Fruit fly (Drosophila melanogaster) whole organism, embryonic: ENCODE measurements around the gene kdn.

Source experiments
- Abd-B ChIP-seq: fragments of 200-800 bp; sonication (Bioruptor generic); optimal IDR thresholded peaks from 2 replicates; lab custom pipeline; 2018; ENCODE audit warnings: missing biosample characterization, mild to moderate bottlenecking, missing genetic modification characterization, moderate library complexity
- Ada2b ChIP-seq: fragments of 200-800 bp; sonication (Bioruptor generic); IDR thresholded peaks from 2 replicates; pipeline ENCODE4 v1.3.6; 2022; ENCODE audit warnings: missing biosample characterization, missing genetic modification characterization
- B-H2 ChIP-seq: fragments of 200-800 bp; sonication (Bioruptor generic); optimal IDR thresholded peaks from 2 replicates; lab custom pipeline; 2018; ENCODE audit warnings: missing biosample characterization, mild to moderate bottlenecking, missing genetic modification characterization
- CG1024 ChIP-seq: fragments of 200-800 bp; sonication (Bioruptor generic); IDR thresholded peaks from 2 replicates; pipeline ENCODE4 v1.3.6; 2022; ENCODE audit warnings: missing biosample characterization, missing genetic modification characterization
- CG10431 ChIP-seq: fragments of 200-800 bp; sonication (Bioruptor generic); optimal IDR thresholded peaks from 3 replicates; lab custom pipeline; 2018; ENCODE audit warnings: missing biosample characterization, mild to moderate bottlenecking, missing genetic modification characterization
- CG11093 ChIP-seq: fragments of 200-800 bp; sonication (Bioruptor generic); IDR thresholded peaks from 3 replicates; pipeline ENCODE4 v1.3.6; 2022; ENCODE audit warnings: missing biosample characterization, missing genetic modification characterization
- CG11456 ChIP-seq: fragments of 200-800 bp; sonication (Bioruptor generic); IDR thresholded peaks from 3 replicates; pipeline ENCODE4 v1.3.6; 2022; ENCODE audit warnings: missing biosample characterization, missing genetic modification characterization
- CG11504 ChIP-seq: fragments of 200-800 bp; sonication (Bioruptor generic); optimal IDR thresholded peaks from 3 replicates; lab custom pipeline; 2019; ENCODE audit warnings: missing biosample characterization, mild to moderate bottlenecking, missing genetic modification characterization, moderate library complexity
- CG12071 ChIP-seq: fragments of 200-800 bp; sonication (Bioruptor generic); optimal IDR thresholded peaks from 3 replicates; lab custom pipeline; 2018; ENCODE audit warnings: missing biosample characterization, mild to moderate bottlenecking, missing genetic modification characterization
- CG14441 ChIP-seq: fragments of 200-800 bp; sonication (Bioruptor generic); IDR thresholded peaks from 2 replicates; pipeline ENCODE4 v1.3.6; 2022; ENCODE audit warnings: missing biosample characterization, missing genetic modification characterization
- CG1529 ChIP-seq: fragments of 200-800 bp; sonication (Bioruptor generic); optimal IDR thresholded peaks from 3 replicates; lab custom pipeline; 2018; ENCODE audit warnings: missing biosample characterization, missing genetic modification characterization
- CG18011 ChIP-seq: fragments of 200-800 bp; sonication (Bioruptor generic); optimal IDR thresholded peaks from 2 replicates; lab custom pipeline; 2017; ENCODE audit warnings: missing biosample characterization, missing genetic modification characterization, mild to moderate bottlenecking, moderate library complexity, missing genotype
- CG2875 ChIP-seq: fragments of 200-800 bp; sonication (Bioruptor generic); optimal IDR thresholded peaks from 2 replicates; lab custom pipeline; 2017; ENCODE audit warnings: missing biosample characterization, mild to moderate bottlenecking, missing genetic modification characterization, missing genetic modification reagents
- CG31224 ChIP-seq: fragments of 200-800 bp; sonication (Bioruptor generic); IDR thresholded peaks from 2 replicates; pipeline ENCODE4 v1.3.6; 2022; ENCODE audit warnings: missing biosample characterization, missing genetic modification characterization
- CG3163 ChIP-seq: fragments of 200-800 bp; sonication (Bioruptor generic); optimal IDR thresholded peaks from 3 replicates; lab custom pipeline; 2016; ENCODE audit warnings: missing biosample characterization, missing genetic modification characterization
- CG4617 ChIP-seq: fragments of 200-800 bp; sonication (Bioruptor generic); optimal IDR thresholded peaks from 3 replicates; lab custom pipeline; 2016; ENCODE audit warnings: missing biosample characterization, missing genetic modification characterization, borderline replicate concordance
- CG4730 ChIP-seq: fragments of 200-800 bp; sonication (Bioruptor generic); IDR thresholded peaks from 2 replicates; pipeline ENCODE4 v1.3.6; 2022; ENCODE audit warnings: missing biosample characterization, missing genetic modification characterization
- CG4854 ChIP-seq: fragments of 200-800 bp; sonication (Bioruptor generic); optimal IDR thresholded peaks from 2 replicates; lab custom pipeline; 2016; ENCODE audit warnings: missing biosample characterization, missing genetic modification characterization, inconsistent platforms
- CG7556 ChIP-seq: fragments of 200-800 bp; sonication (Bioruptor generic); optimal IDR thresholded peaks from 2 replicates; lab custom pipeline; 2017; ENCODE audit warnings: missing biosample characterization, mild to moderate bottlenecking, missing genetic modification characterization
- CG8359 ChIP-seq: fragments of 200-800 bp; sonication (Bioruptor generic); optimal IDR thresholded peaks from 2 replicates; lab custom pipeline; 2017; ENCODE audit warnings: missing biosample characterization, mild to moderate bottlenecking, missing genetic modification characterization, borderline replicate concordance
- CG8478 ChIP-seq: fragments of >200 bp; optimal IDR thresholded peaks from 2 replicates; lab custom pipeline; 2018
- CG9437 ChIP-seq: fragments of 200-800 bp; sonication (Bioruptor generic); optimal IDR thresholded peaks from 2 replicates; lab custom pipeline; 2018; ENCODE audit warnings: missing biosample characterization, mild to moderate bottlenecking, missing genetic modification characterization
- Dp ChIP-seq: fragments of 200-800 bp; sonication (Bioruptor generic); optimal IDR thresholded peaks from 2 replicates; lab custom pipeline; 2018; ENCODE audit warnings: missing biosample characterization, mild to moderate bottlenecking, missing genetic modification characterization, moderate library complexity
- E2f2 ChIP-seq: fragments of 200-800 bp; sonication (Bioruptor generic); IDR thresholded peaks from 2 replicates; pipeline ENCODE4 v1.3.6; 2022; ENCODE audit warnings: missing biosample characterization, missing genetic modification characterization
- Fer1 ChIP-seq: fragments of 200-800 bp; sonication (Bioruptor generic); optimal IDR thresholded peaks from 2 replicates; lab custom pipeline; 2017; ENCODE audit warnings: missing biosample characterization, mild to moderate bottlenecking, missing genetic modification characterization
- Gug ChIP-seq: fragments of 200-800 bp; sonication (Bioruptor generic); IDR thresholded peaks from 4 replicates; pipeline ENCODE4 v1.3.6; 2022; ENCODE audit warnings: missing biosample characterization, missing genetic modification characterization
- Hr51 ChIP-seq, 2 experiments: fragments of 200-800 bp; sonication (Bioruptor generic); optimal IDR thresholded peaks; 2 replicates in 1 of 2; 3 replicates in 1 of 2; lab custom pipeline; 2016 to 2018; ENCODE audit warnings: missing biosample characterization in 2 of 2, missing genetic modification characterization in 2 of 2, mild to moderate bottlenecking in 1 of 2, moderate library complexity in 1 of 2
- MESR4 ChIP-seq: fragments of 200-800 bp; sonication (Bioruptor generic); optimal IDR thresholded peaks from 2 replicates; lab custom pipeline; 2018; ENCODE audit warnings: missing biosample characterization, mild to moderate bottlenecking, missing genetic modification characterization, moderate library complexity
- Ptx1 ChIP-seq: fragments of 200-800 bp; sonication (Bioruptor generic); IDR thresholded peaks from 2 replicates; pipeline ENCODE4 v1.3.6; 2022; ENCODE audit warnings: missing biosample characterization, missing genetic modification characterization
- Stat92E ChIP-seq, 3 experiments: fragments of >200 bp in 2 of 3; fragments of 200-800 bp in 1 of 3; sonication (Bioruptor generic) in 1 of 3; optimal IDR thresholded peaks; 2 replicates each; lab custom pipeline; 2017 to 2019; ENCODE audit warnings: missing biosample characterization in 3 of 3, missing genetic modification characterization in 3 of 3, mild to moderate bottlenecking in 1 of 3, moderate library complexity in 1 of 3
- az2 ChIP-seq: fragments of 200-800 bp; sonication (Bioruptor generic); optimal IDR thresholded peaks from 3 replicates; lab custom pipeline; 2016; ENCODE audit warnings: missing biosample characterization, missing genetic modification characterization
- bcd ChIP-seq: fragments of 200-800 bp; sonication (Bioruptor generic); optimal IDR thresholded peaks from 2 replicates; lab custom pipeline; 2017; ENCODE audit warnings: missing biosample characterization, mild to moderate bottlenecking, missing genetic modification characterization
- ci ChIP-seq: fragments of 200-800 bp; sonication (Bioruptor generic); IDR thresholded peaks from 3 replicates; pipeline ENCODE4 v1.3.6; 2022; ENCODE audit warnings: missing biosample characterization, missing genetic modification characterization
- ems ChIP-seq: fragments of 200-800 bp; sonication (Bioruptor generic); optimal IDR thresholded peaks from 3 replicates; lab custom pipeline; 2016; ENCODE audit warnings: missing biosample characterization, missing genetic modification characterization
- en ChIP-seq: fragments of 200-800 bp; sonication (Bioruptor generic); optimal IDR thresholded peaks from 2 replicates; lab custom pipeline; 2016; ENCODE audit warnings: missing biosample characterization, missing genetic modification characterization
- gsb ChIP-seq: fragments of 200-800 bp; sonication (Bioruptor generic); IDR thresholded peaks from 2 replicates; pipeline ENCODE4 v1.3.6; 2022; ENCODE audit warnings: missing biosample characterization, missing genetic modification characterization
- ham ChIP-seq: fragments of 200-800 bp; sonication (Bioruptor generic); IDR thresholded peaks from 2 replicates; pipeline ENCODE4 v1.3.6; 2022; ENCODE audit warnings: missing biosample characterization, missing genetic modification characterization
- ind ChIP-seq: fragments of 200-800 bp; sonication (Bioruptor generic); optimal IDR thresholded peaks from 3 replicates; lab custom pipeline; 2016; ENCODE audit warnings: missing biosample characterization, missing genetic modification characterization
- jumu ChIP-seq: fragments of 200-800 bp; sonication (Bioruptor generic); optimal IDR thresholded peaks from 3 replicates; lab custom pipeline; 2016; ENCODE audit warnings: missing biosample characterization, missing genetic modification characterization
- ken ChIP-seq: fragments of 200-800 bp; sonication (Bioruptor generic); IDR thresholded peaks from 3 replicates; pipeline ENCODE4 v1.3.6; 2022; ENCODE audit warnings: missing biosample characterization, missing genetic modification characterization
- nau ChIP-seq: fragments of 200-800 bp; sonication (Bioruptor generic); optimal IDR thresholded peaks from 3 replicates; lab custom pipeline; 2017; ENCODE audit warnings: missing biosample characterization, mild to moderate bottlenecking, missing genetic modification characterization, missing genetic modification reagents
- onecut ChIP-seq: fragments of 200-800 bp; sonication (Bioruptor generic); IDR thresholded peaks from 2 replicates; pipeline ENCODE4 v1.3.6; 2022; ENCODE audit warnings: missing biosample characterization, missing genetic modification characterization
- pum ChIP-seq: fragments of 200-800 bp; sonication (Bioruptor generic); optimal IDR thresholded peaks from 2 replicates; lab custom pipeline; 2016; ENCODE audit warnings: missing biosample characterization, missing genetic modification characterization
- pzg ChIP-seq: fragments of 200-800 bp; sonication (Bioruptor generic); optimal IDR thresholded peaks from 3 replicates; lab custom pipeline; 2018; ENCODE audit warnings: missing biosample characterization, mild to moderate bottlenecking, missing genetic modification characterization, moderate library complexity
- sens ChIP-seq: fragments of 200-800 bp; sonication (Bioruptor generic); peaks from one replicate; lab custom pipeline; 2016; ENCODE audit warnings: missing biosample characterization, missing genetic modification characterization
- shn ChIP-seq: fragments of 200-800 bp; sonication (Bioruptor generic); optimal IDR thresholded peaks from 3 replicates; lab custom pipeline; 2016; ENCODE audit warnings: missing biosample characterization, missing genetic modification characterization
- slou ChIP-seq: fragments of 200-800 bp; sonication (Bioruptor generic); optimal IDR thresholded peaks from 3 replicates; lab custom pipeline; 2016; ENCODE audit warnings: missing biosample characterization, missing genetic modification characterization
- tio ChIP-seq: fragments of 200-800 bp; sonication (Bioruptor generic); optimal IDR thresholded peaks from 2 replicates; lab custom pipeline; 2017; ENCODE audit warnings: missing biosample characterization, missing genetic modification characterization, inconsistent platforms
- ttk ChIP-seq: fragments of 200-800 bp; sonication (Bioruptor generic); IDR thresholded peaks from 2 replicates; pipeline ENCODE4 v2.1.2; 2022; ENCODE audit warnings: missing biosample characterization, missing genetic modification characterization
- twi ChIP-seq: fragments of 200-800 bp; optimal IDR thresholded peaks from 2 replicates; lab custom pipeline; 2019; ENCODE audit warnings: missing biosample characterization, mild to moderate bottlenecking, missing genetic modification characterization, moderate library complexity
- wek ChIP-seq: fragments of 200-800 bp; sonication (Bioruptor generic); optimal IDR thresholded peaks from 3 replicates; lab custom pipeline; 2018; ENCODE audit warnings: missing biosample characterization, mild to moderate bottlenecking, missing genetic modification characterization, moderate library complexity

Gene kdn

DNA sequence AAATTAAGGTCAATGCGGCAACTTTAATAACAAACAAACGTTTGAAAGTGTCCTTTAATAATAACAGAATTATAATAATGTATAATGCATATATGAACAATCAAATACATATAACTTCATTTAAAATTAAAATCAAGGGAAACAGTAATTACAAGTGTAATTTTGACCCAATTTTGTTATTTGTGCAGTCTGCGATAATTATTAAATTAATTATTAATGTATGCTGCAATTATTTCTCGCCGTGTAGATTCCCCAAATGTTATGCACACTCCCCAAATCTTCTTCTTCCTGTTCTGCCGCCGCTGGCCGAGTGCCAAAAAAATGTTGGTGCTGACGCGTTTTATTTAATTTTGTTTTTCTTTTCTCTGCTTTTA is 3.2 kb downstream of the kdn start:
- TF ChIP-seq en (no peak), ci (peak; percentile 87), CG8478 (lab: Kevin White, UChicago) (no peak), Fer1 (peak; percentile 93), shn (GFP tag; lab: Kevin White, UChicago) (no peak), CG1529 (GFP tag; lab: Kevin White, UChicago) (peak; percentile 80), CG18011 (GFP tag; lab: Kevin White, UChicago) (no peak), CG12071 (GFP tag; lab: Kevin White, UChicago) (peak; percentile 70), ttk (GFP tag; lab: Robert Waterston, UW) (peak; percentile 71), nau (GFP tag; lab: Kevin White, UChicago) (peak; percentile 79), E2f2 (GFP tag; lab: Robert Waterston, UW) (peak; percentile 61; the same call in 1 of the 2 replicates), ham (GFP tag; lab: Robert Waterston, UW) (0 out of 2 replicates have a peak, but pooled peaks have one; percentile 40), ems (peak; percentile 9), onecut (GFP tag; lab: Robert Waterston, UW) (peak; percentile 48; the same call in 1 of the 2 replicates), CG4617 (GFP tag; lab: Kevin White, UChicago) (peak; percentile 32), CG2875 (GFP tag; lab: Kevin White, UChicago) (peak; percentile 74), CG4854 (GFP tag; lab: Kevin White, UChicago) (peak; percentile 40), pum (GFP tag; lab: Kevin White, UChicago) (peak; percentile 27), bcd (GFP tag; lab: Kevin White, UChicago) (peak; percentile 86), CG1024 (GFP tag; lab: Robert Waterston, UW) (peak; percentile 61; the same call in 1 of the 2 replicates), CG11456 (GFP tag; lab: Robert Waterston, UW) (peak; percentile 73), CG4730 (peak; percentile 70), Stat92E (GFP tag; optimal IDR thresholded peaks at IDR 0.05; lab: Kevin White, UChicago) (no peak), sens (GFP tag; lab: Kevin White, UChicago) (peak; percentile 87), twi (peak; percentile 78), Dp (GFP tag; lab: Kevin White, UChicago) (no peak), CG3163 (GFP tag; lab: Kevin White, UChicago) (no peak), wek (GFP tag; lab: Kevin White, UChicago) (no peak), pzg (GFP tag; lab: Kevin White, UChicago) (no peak), Ptx1 (GFP tag; lab: Robert Waterston, UW) (peak; percentile 82), CG11093 (GFP tag; lab: Robert Waterston, UW) (peak; percentile 67; the same call in 2 of the 3 replicates), Hr51 (GFP tag; optimal IDR thresholded peaks at IDR 0.05; lab: Kevin White, UChicago) (peak; percentile 15 to 93), CG8359 (GFP tag; lab: Kevin White, UChicago) (peak; percentile 55), CG10431 (GFP tag; lab: Kevin White, UChicago) (peak; percentile 70), CG31224 (GFP tag; lab: Robert Waterston, UW) (peak; percentile 69), ken (GFP tag; lab: Robert Waterston, UW) (peak; percentile 64; the same call in 1 of the 3 replicates), CG14441 (GFP tag; lab: Robert Waterston, UW) (peak; percentile 72), ind (GFP tag; lab: Kevin White, UChicago) (peak; percentile 75), jumu (GFP tag; lab: Kevin White, UChicago) (no peak), Abd-B (peak; percentile 80), CG7556 (GFP tag; lab: Kevin White, UChicago) (peak; percentile 94), slou (GFP tag; lab: Kevin White, UChicago) (peak; percentile 52), B-H2 (GFP tag; lab: Kevin White, UChicago) (peak; percentile 81), Gug (GFP tag; lab: Robert Waterston, UW) (peak; percentile 26; the same call in 1 of the 4 replicates), MESR4 (GFP tag; lab: Kevin White, UChicago) (no peak), CG9437 (GFP tag; lab: Kevin White, UChicago) (peak; percentile 75), gsb (GFP tag; lab: Robert Waterston, UW) (peak; percentile 76), tio (GFP tag; lab: Kevin White, UChicago) (peak; percentile 87), az2 (GFP tag; lab: Kevin White, UChicago) (peak; percentile 86), CG11504 (tag; lab: Kevin White, UChicago) (peak; percentile 93), Ada2b (GFP tag; lab: Robert Waterston, UW) (peak; percentile 81)
